ENCODE assay signal across 1 fruit fly cellular context in genomic region chr3L:5920778-5921177, dm6.
A peak's percentile ranks its signal among the peaks of the same experiment; 100 is the strongest.
TF ChIP-seq lines count a peak whose summit lies in the region.

No protein-coding gene starts in this region.

TF ChIP-seq in whole organism, embryonic, 481 proteins besides CTCF, POLR2A, EP300 and RAD21 (continued from another document):
- TF ChIP-seq Trl (optimal IDR thresholded peaks at IDR 0.05; lab: Kevin White, UChicago) = peak in 1 of 2 experiments; percentile 17
- no peak for TF ChIP-seq Trl (GFP tag; optimal IDR thresholded peaks at IDR 0.05; lab: Kevin White, UChicago)
- peak; percentile 23; the same call in 1 of the 3 replicates for TF ChIP-seq knrl (GFP tag; IDR thresholded peaks at IDR 0.05; lab: Robert Waterston, UW; ENCODE audit: partially characterized antibody)
- peak; percentile 4 for TF ChIP-seq Oli (tag; optimal IDR thresholded peaks at IDR 0.05; lab: Kevin White, UChicago)
- no peak for TF ChIP-seq inv (GFP tag; IDR thresholded peaks at IDR 0.05; lab: Robert Waterston, UW; ENCODE audit: partially characterized antibody)
- peak; percentile 21 for TF ChIP-seq PHDP (tag; optimal IDR thresholded peaks at IDR 0.05; lab: Kevin White, UChicago)
- TF ChIP-seq croc (GFP tag; conservative IDR thresholded peaks at IDR 0.05; lab: Robert Waterston, UW) = no peak
- TF ChIP-seq CG8290 (GFP tag; optimal IDR thresholded peaks at IDR 0.05; lab: Kevin White, UChicago) = no peak
- peak in 1 of 2 experiments; percentile 5 for TF ChIP-seq CG8290 (tag; optimal IDR thresholded peaks at IDR 0.05; lab: Kevin White, UChicago)
- TF ChIP-seq unc-4 (GFP tag; IDR thresholded peaks at IDR 0.05; lab: Robert Waterston, UW; ENCODE audit: partially characterized antibody) = 0 out of 2 replicates have a peak, but pooled peaks have one; percentile 34
- no peak for TF ChIP-seq fd102C (GFP tag; optimal IDR thresholded peaks at IDR 0.05; lab: Kevin White, UChicago)
- peak; percentile 4 for TF ChIP-seq CG10543 (GFP tag; optimal IDR thresholded peaks at IDR 0.05; lab: Kevin White, UChicago)
- TF ChIP-seq p53 (GFP tag; optimal IDR thresholded peaks at IDR 0.05; lab: Kevin White, UChicago) = no peak
- peak; percentile 37; the same call in 1 of the 3 replicates for TF ChIP-seq CG34422 (GFP tag; IDR thresholded peaks at IDR 0.05; lab: Robert Waterston, UW)
- peak; percentile 39; the same call in 1 of the 2 replicates for TF ChIP-seq CG13287 (GFP tag; IDR thresholded peaks at IDR 0.05; lab: Robert Waterston, UW; ENCODE audit: partially characterized antibody)
- TF ChIP-seq CG10366 (GFP tag; IDR thresholded peaks at IDR 0.05; lab: Robert Waterston, UW) = no peak
- TF ChIP-seq CG13624 (GFP tag; optimal IDR thresholded peaks at IDR 0.05; lab: Kevin White, UChicago) = no peak
- TF ChIP-seq CG31441 (GFP tag; IDR thresholded peaks at IDR 0.05; lab: Robert Waterston, UW) = 0 out of 2 replicates have a peak, but pooled peaks have one; percentile 12
- no peak for TF ChIP-seq grn (GFP tag; optimal IDR thresholded peaks at IDR 0.05; lab: Kevin White, UChicago)
- no peak for TF ChIP-seq hkb (optimal IDR thresholded peaks at IDR 0.05; lab: Kevin White, UChicago)
- TF ChIP-seq hkb (GFP tag; IDR thresholded peaks at IDR 0.05; lab: Robert Waterston, UW) = peak; percentile 42; the same call in 1 of the 2 replicates
- peak; percentile 35 for TF ChIP-seq YL-1 (GFP tag; optimal IDR thresholded peaks at IDR 0.05; lab: Kevin White, UChicago)
- peak; percentile 86 for TF ChIP-seq ewg (GFP tag; optimal IDR thresholded peaks at IDR 0.05; lab: Kevin White, UChicago)
- peak in 1 of 2 experiments; percentile 71 for TF ChIP-seq crp (GFP tag; optimal IDR thresholded peaks at IDR 0.05; lab: Kevin White, UChicago)
- TF ChIP-seq CG16779 (GFP tag; IDR thresholded peaks at IDR 0.05; lab: Robert Waterston, UW) = no peak
